Fruit fly (Drosophila melanogaster): ENCODE data around the gene CG42374.

Gene CG42374

DNA sequence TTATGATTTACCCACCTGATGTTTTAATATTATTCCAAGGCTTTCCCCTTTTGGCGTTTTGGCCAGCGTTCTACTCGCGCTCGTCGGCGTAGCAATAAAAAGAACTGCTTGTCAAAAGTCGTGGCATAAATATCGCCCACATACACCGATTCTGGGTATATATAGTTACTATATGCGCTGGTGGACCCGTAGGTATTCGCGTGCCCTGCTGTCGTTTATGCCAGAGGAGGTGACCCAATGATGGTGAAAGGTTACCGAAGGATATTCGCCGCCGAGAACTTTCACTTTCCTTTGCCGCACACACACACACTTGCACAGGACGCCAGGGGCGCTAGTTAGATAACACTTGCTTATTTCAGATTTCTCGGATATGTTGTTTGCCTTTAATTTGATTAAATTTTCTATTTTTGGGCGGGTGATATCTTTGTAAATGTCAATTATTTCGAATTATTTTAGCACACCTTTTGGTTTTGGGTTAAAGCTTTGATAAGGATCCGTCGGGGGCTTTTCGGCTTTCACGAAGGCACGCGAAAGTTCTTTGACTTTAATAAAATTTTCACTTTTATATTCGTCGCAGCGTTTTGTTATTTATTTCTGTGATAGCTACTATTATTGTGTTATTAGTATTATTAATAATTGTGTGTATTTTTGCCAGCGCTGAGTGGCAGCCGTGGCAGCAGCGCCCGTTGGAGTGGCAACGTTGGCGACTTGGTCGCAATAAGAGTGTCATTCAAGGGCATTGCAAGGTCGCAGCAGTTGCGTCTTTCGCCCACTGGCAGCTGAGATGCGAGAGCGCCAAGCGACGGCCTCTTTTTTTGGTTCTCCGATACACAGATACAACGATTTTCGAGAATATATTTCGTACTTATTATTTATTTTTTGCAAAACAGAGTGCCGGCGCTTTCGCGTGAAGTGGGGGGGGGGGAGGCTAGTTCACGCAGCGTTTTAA lies 28.2 kb downstream of the CG42374 start (continued):
- no peak for TF ChIP-seq vvl (GFP tag; IDR thresholded peaks at IDR 0.05)
- TF ChIP-seq odd (GFP tag; optimal IDR thresholded peaks at IDR 0.05) = no peak
- TF ChIP-seq CG8478 (optimal IDR thresholded peaks at IDR 0.05) = no peak
- no peak for TF ChIP-seq schlank (tag; optimal IDR thresholded peaks at IDR 0.05)
- TF ChIP-seq CG14014 (GFP tag; IDR thresholded peaks at IDR 0.05) = no peak
- TF ChIP-seq mld (GFP tag; IDR thresholded peaks at IDR 0.05; ENCODE audit: partially characterized antibody) = 0 out of 3 replicates have a peak, but pooled peaks have one; percentile 32
- TF ChIP-seq tx (GFP tag; optimal IDR thresholded peaks at IDR 0.05) = no peak
- TF ChIP-seq CG6175 (GFP tag; IDR thresholded peaks at IDR 0.05) = no peak
- TF ChIP-seq Rfx (GFP tag; IDR thresholded peaks at IDR 0.05) = no peak
- no peak for TF ChIP-seq CG12744 (GFP tag; optimal IDR thresholded peaks at IDR 0.05)
- TF ChIP-seq Opbp (GFP tag; IDR thresholded peaks at IDR 0.05; ENCODE audit: partially characterized antibody) = no peak
- TF ChIP-seq ase (GFP tag; IDR thresholded peaks at IDR 0.05) = no peak
- TF ChIP-seq pb (GFP tag; optimal IDR thresholded peaks at IDR 0.05) = no peak
- TF ChIP-seq dmrt11E (tag; optimal IDR thresholded peaks at IDR 0.05) = no peak
- TF ChIP-seq sens (GFP tag) = no peak

dm6 chr3L:19292440-19293175 lies 29.0 kb downstream of the CG42374 start, which contains the start of gene Gbs-76A:
TSS of gene Gbs-76A (minus strand) at chr3L:19292766.
- TF ChIP-seq Spps (tag; optimal IDR thresholded peaks at IDR 0.05) = no peak
- peak; percentile 28 for TF ChIP-seq pfk (GFP tag; optimal IDR thresholded peaks at IDR 0.05)
- peak; percentile 58 for TF ChIP-seq az2 (GFP tag; optimal IDR thresholded peaks at IDR 0.05)
- peak; percentile 63 for TF ChIP-seq H2.0 (GFP tag; IDR thresholded peaks at IDR 0.05)
- peak; percentile 79 for TF ChIP-seq CG6254 (GFP tag; optimal IDR thresholded peaks at IDR 0.05)
- TF ChIP-seq corto (GFP tag; optimal IDR thresholded peaks at IDR 0.05) = peak; percentile 78
- TF ChIP-seq hb (GFP tag; IDR thresholded peaks at IDR 0.05; ENCODE audit: partially characterized antibody) = 0 out of 3 replicates have a peak, but pooled peaks have one; percentile 25
- peak; percentile 65; the same call in 1 of the 3 replicates for TF ChIP-seq CG34224 (GFP tag; IDR thresholded peaks at IDR 0.05; ENCODE audit: partially characterized antibody)
- TF ChIP-seq Dfd (GFP tag; optimal IDR thresholded peaks at IDR 0.05) = no peak
- TF ChIP-seq crp (GFP tag; optimal IDR thresholded peaks at IDR 0.05) = no peak
- TF ChIP-seq CG15601 (tag; optimal IDR thresholded peaks at IDR 0.05) = peak; percentile 82
- TF ChIP-seq CG3163 (GFP tag; optimal IDR thresholded peaks at IDR 0.05) = no peak
- peak; percentile 30 for TF ChIP-seq CG1603 (tag; optimal IDR thresholded peaks at IDR 0.05)
- peak; percentile 66 for TF ChIP-seq CG14710 (tag; optimal IDR thresholded peaks at IDR 0.05)
- TF ChIP-seq CG13296 (GFP tag; optimal IDR thresholded peaks at IDR 0.05) = peak; percentile 95
- no peak for TF ChIP-seq chn (GFP tag; optimal IDR thresholded peaks at IDR 0.05)
- TF ChIP-seq CG10462 (GFP tag; optimal IDR thresholded peaks at IDR 0.05) = peak; percentile 1
- TF ChIP-seq CG14667 (GFP tag; IDR thresholded peaks at IDR 0.05) = peak; percentile 22; the same call in 1 of the 2 replicates
- peak; percentile 1 for TF ChIP-seq CG10654 (GFP tag; optimal IDR thresholded peaks at IDR 0.05)
- TF ChIP-seq ap (GFP tag; IDR thresholded peaks at IDR 0.05) = peak; percentile 49; the same call in 1 of the 2 replicates
- peak; percentile 87 for TF ChIP-seq CG10147 (GFP tag; optimal IDR thresholded peaks at IDR 0.05)
- peak; percentile 91 for TF ChIP-seq gcm (GFP tag; optimal IDR thresholded peaks at IDR 0.05)
- TF ChIP-seq ash1 (GFP tag; optimal IDR thresholded peaks at IDR 0.05) = no peak
- peak; percentile 67 for TF ChIP-seq GATAe (GFP tag; conservative IDR thresholded peaks at IDR 0.05)
- TF ChIP-seq cato (GFP tag; optimal IDR thresholded peaks at IDR 0.05; ENCODE audit: borderline replicate concordance) = peak; percentile 23
- TF ChIP-seq Neu2 (GFP tag; optimal IDR thresholded peaks at IDR 0.05; ENCODE audit: borderline replicate concordance) = no peak
- TF ChIP-seq zen (tag; optimal IDR thresholded peaks at IDR 0.05) = peak; percentile 73
- TF ChIP-seq gro (GFP tag; optimal IDR thresholded peaks at IDR 0.05) = no peak
- TF ChIP-seq CkIIα-i1 (GFP tag; IDR thresholded peaks at IDR 0.05) = no peak
- no peak for TF ChIP-seq prd (optimal IDR thresholded peaks at IDR 0.05)
- TF ChIP-seq prd (GFP tag; IDR thresholded peaks at IDR 0.05) = peak; percentile 65
- TF ChIP-seq abd-A (tag; optimal IDR thresholded peaks at IDR 0.05) = peak; percentile 71
